Worm (Caenorhabditis elegans) whole organism, L3 larva: ENCODE data around the gene xpc-1.

ENCODE experiments used
- aly-2 ChIP-seq: fragments of 150-350 bp; optimal IDR thresholded peaks from 2 replicates; lab custom pipeline; 2014; ENCODE audit warnings: missing biosample characterization, missing genetic modification characterization
- ama-1 ChIP-seq: fragments of 150-350 bp; optimal IDR thresholded peaks from 2 replicates; lab custom pipeline; 2018
- ceh-16 ChIP-seq: sonication (generic microtip); optimal IDR thresholded peaks from 2 replicates; lab custom pipeline; 2017; ENCODE audit warnings: missing biosample characterization, missing genetic modification characterization
- ceh-28 ChIP-seq: fragments of 150-350 bp; optimal IDR thresholded peaks from 2 replicates; lab custom pipeline; 2014; ENCODE audit warnings: missing biosample characterization, missing genetic modification reagents, missing genetic modification characterization
- ceh-82 ChIP-seq: fragments of 150-350 bp; optimal IDR thresholded peaks from 2 replicates; lab custom pipeline; 2014; ENCODE audit warnings: missing biosample characterization, missing genetic modification characterization
- ceh-9 ChIP-seq: sonication (generic microtip); optimal IDR thresholded peaks from 2 replicates; lab custom pipeline; 2018; ENCODE audit warnings: missing biosample characterization, missing genetic modification characterization
- daf-12 ChIP-seq: fragments of 150-350 bp; optimal IDR thresholded peaks from 2 replicates; lab custom pipeline; 2014; ENCODE audit warnings: missing biosample characterization, missing genetic modification reagents, missing genetic modification characterization
- egl-5 ChIP-seq: fragments of 150-350 bp; optimal IDR thresholded peaks from 2 replicates; lab custom pipeline; 2017; ENCODE audit warnings: missing biosample characterization, missing genetic modification reagents, missing genetic modification characterization, inconsistent platforms
- elt-1 ChIP-seq: fragments of 150-350 bp; optimal IDR thresholded peaks from 2 replicates; lab custom pipeline; 2014; ENCODE audit warnings: missing biosample characterization, missing genetic modification characterization
- elt-2 ChIP-seq: sonication (generic microtip); optimal IDR thresholded peaks from 2 replicates; lab custom pipeline; 2016; ENCODE audit warnings: missing genetic modification reagents, mild to moderate bottlenecking, missing genetic modification characterization, missing compliant biosample characterization
- eor-1 ChIP-seq, 2 experiments: fragments of 150-350 bp; optimal IDR thresholded peaks; 2 replicates each; lab custom pipeline; 2014 to 2018; ENCODE audit warnings: missing biosample characterization in 2 of 2, missing genetic modification characterization in 2 of 2
- fos-1 ChIP-seq: fragments of 150-350 bp; optimal IDR thresholded peaks from 2 replicates; lab custom pipeline; 2014; ENCODE audit warnings: missing biosample characterization, missing genetic modification characterization
- hmg-11 ChIP-seq: sonication (generic microtip); optimal IDR thresholded peaks from 2 replicates; lab custom pipeline; 2016; ENCODE audit warnings: missing genetic modification characterization, missing compliant biosample characterization
- lin-15B ChIP-seq: fragments of 150-350 bp; optimal IDR thresholded peaks from 2 replicates; lab custom pipeline; 2014; ENCODE audit warnings: missing biosample characterization, missing genetic modification characterization
- mml-1 ChIP-seq: fragments of 150-350 bp; sonication (generic microtip); optimal IDR thresholded peaks from 3 replicates; lab custom pipeline; 2014; ENCODE audit warnings: missing biosample characterization, missing genetic modification characterization
- nfya-1 ChIP-seq: sonication (generic microtip); optimal IDR thresholded peaks from 2 replicates; lab custom pipeline; 2017; ENCODE audit warnings: missing genetic modification characterization, mild to moderate bottlenecking, missing compliant biosample characterization, antibody characterized with exemption, moderate library complexity; ENCODE audit not compliant: insufficient read depth
- nhr-11 ChIP-seq: fragments of 150-350 bp; optimal IDR thresholded peaks from 2 replicates; lab custom pipeline; 2014; ENCODE audit warnings: missing biosample characterization, missing genetic modification characterization
- nhr-23 ChIP-seq: fragments of 150-350 bp; optimal IDR thresholded peaks from 2 replicates; lab custom pipeline; 2014; ENCODE audit warnings: missing biosample characterization, missing genetic modification reagents, missing genetic modification characterization
- nhr-25 ChIP-seq: sonication (generic microtip); optimal IDR thresholded peaks from 2 replicates; lab custom pipeline; 2017; ENCODE audit warnings: missing biosample characterization, missing genetic modification characterization
- nhr-28 ChIP-seq: fragments of 150-350 bp; optimal IDR thresholded peaks from 2 replicates; lab custom pipeline; 2014; ENCODE audit warnings: missing biosample characterization, missing genetic modification characterization
- nhr-43 ChIP-seq: sonication (generic microtip); optimal IDR thresholded peaks from 2 replicates; lab custom pipeline; 2016; ENCODE audit warnings: mild to moderate bottlenecking, missing genetic modification characterization, missing compliant biosample characterization; ENCODE audit not compliant: poor library complexity, severe bottlenecking
- nhr-67 ChIP-seq: fragments of 150-350 bp; optimal IDR thresholded peaks from 2 replicates; lab custom pipeline; 2014; ENCODE audit warnings: missing biosample characterization, missing genetic modification characterization
- nhr-76 ChIP-seq: fragments of 150-350 bp; sonication (generic microtip); optimal IDR thresholded peaks from 5 replicates; lab custom pipeline; 2014; ENCODE audit warnings: missing biosample characterization, missing genetic modification characterization
- nhr-77 ChIP-seq: fragments of 150-350 bp; optimal IDR thresholded peaks from 2 replicates; lab custom pipeline; 2014; ENCODE audit warnings: missing biosample characterization, missing genetic modification characterization
- pha-4 ChIP-seq: fragments of 150-350 bp; optimal IDR thresholded peaks from 2 replicates; lab custom pipeline; 2014; ENCODE audit warnings: missing biosample characterization, missing genetic modification reagents, missing genetic modification characterization
- pqm-1 ChIP-seq: fragments of 150-350 bp; optimal IDR thresholded peaks from 2 replicates; lab custom pipeline; 2017; ENCODE audit warnings: missing biosample characterization, missing genetic modification characterization, inconsistent platforms
- skn-1 ChIP-seq: fragments of 150-350 bp; optimal IDR thresholded peaks from 2 replicates; lab custom pipeline; 2014; ENCODE audit warnings: missing biosample characterization, missing genetic modification characterization
- tbx-2 ChIP-seq: sonication (generic microtip); optimal IDR thresholded peaks from 2 replicates; lab custom pipeline; 2016; ENCODE audit warnings: mild to moderate bottlenecking, missing genetic modification characterization, missing compliant biosample characterization
- unc-39 ChIP-seq: sonication (generic microtip); optimal IDR thresholded peaks from 4 replicates; lab custom pipeline; 2017; ENCODE audit warnings: missing biosample characterization, missing genetic modification characterization
- unc-62 ChIP-seq: fragments of 150-350 bp; sonication (generic microtip); optimal IDR thresholded peaks from 4 replicates; lab custom pipeline; 2014; ENCODE audit warnings: missing biosample characterization, missing genetic modification reagents, missing genetic modification characterization
- ztf-4 ChIP-seq: fragments of 150-350 bp; optimal IDR thresholded peaks from 2 replicates; lab custom pipeline; 2014; ENCODE audit warnings: missing biosample characterization, missing genetic modification characterization

The xpc-1 gene

ce11 chrIV:1956411-1956810 lies 36.5 kb upstream of the xpc-1 start, which contains the start of gene F52C12.6:
Gene F52C12.6 (plus strand): TSS chrIV:1956711.
- no peak for TF ChIP-seq tbx-2 (tag; lab: Kevin White, UChicago)
- no peak for TF ChIP-seq nhr-76 (tag; lab: Kevin White, UChicago)
- no peak for TF ChIP-seq nhr-77 (tag; lab: Kevin White, UChicago)
- no peak for TF ChIP-seq fos-1 (tag; lab: Kevin White, UChicago)
- TF ChIP-seq egl-5 (tag; lab: Kevin White, UChicago): no peak
- no peak for TF ChIP-seq nhr-43
- TF ChIP-seq unc-62 (GFP tag; lab: Kevin White, UChicago): no peak
- TF ChIP-seq skn-1: no peak
- no peak for TF ChIP-seq lin-15B (tag; lab: Kevin White, UChicago)
- TF ChIP-seq ceh-28: no peak
- no peak for TF ChIP-seq aly-2 (tag; lab: Kevin White, UChicago)
- TF ChIP-seq nhr-67 (tag; lab: Kevin White, UChicago): no peak
- no peak for TF ChIP-seq nfya-1
- TF ChIP-seq nhr-25: no peak
- TF ChIP-seq ceh-16 (tag; lab: Kevin White, UChicago): no peak
- no peak for TF ChIP-seq elt-2

ce11 chrIV:1959554-1959953 lies 33.3 kb upstream of the xpc-1 start, which contains the start of gene tdpo-1:
Gene tdpo-1 (plus strand): TSS chrIV:1959854.
- TF ChIP-seq elt-2: no peak

- TF ChIP-seq hmg-11 (tag; lab: Kevin White, UChicago): no peak
- no peak for TF ChIP-seq nfya-1
- no peak for TF ChIP-seq daf-12 (tag; lab: Kevin White, UChicago)
These were observed 29.6 kb upstream of the xpc-1 start, which contains the start of gene ulp-3 for ce11 chrIV:1963247-1963646. Gene ulp-3 (plus strand): TSS chrIV:1963634.

- TF ChIP-seq nhr-23 (no peak), ceh-28 (no peak), aly-2 (tag; lab: Kevin White, UChicago) (no peak), skn-1 (no peak)
- TF ChIP-seq, all 47 proteins: peak for 0
These were observed 28.8 kb upstream of the xpc-1 start for ce11 chrIV:1964057-1964456.

- TF ChIP-seq nfya-1: no peak
- peak; percentile 93 for TF ChIP-seq ceh-28
- TF ChIP-seq, all 47 proteins: peak for 1
These were observed 27.8 kb upstream of the xpc-1 start, which contains the start of gene Y48A5A.1 for ce11 chrIV:1965135-1965534. Gene Y48A5A.1 (plus strand): TSS chrIV:1965481.

- TF ChIP-seq elt-1 (no peak), ceh-28 (peak; percentile 90), ceh-82 (tag; lab: Kevin White, UChicago) (no peak), ama-1 (lab: Kevin White, UChicago) (no peak), ztf-4 (no peak), nhr-77 (tag; lab: Kevin White, UChicago) (no peak), mml-1 (tag; lab: Kevin White, UChicago) (no peak)
These were observed 23.5 kb upstream of the xpc-1 start, which contains the start of gene Y48A5A.3 for ce11 chrIV:1969353-1969752. Gene Y48A5A.3 (plus strand): TSS chrIV:1969737.

- TF ChIP-seq nhr-28 (tag; lab: Kevin White, UChicago) (no peak), pqm-1 (tag; lab: Kevin White, UChicago) (no peak), pha-4 (tag; lab: Kevin White, UChicago) (no peak), ceh-82 (tag; lab: Kevin White, UChicago) (no peak), nhr-25 (no peak), eor-1 (tag; optimal IDR thresholded peaks at IDR 0.05; lab: Kevin White, UChicago) (no peak), unc-62 (GFP tag; lab: Kevin White, UChicago) (no peak), ceh-9 (tag; lab: Kevin White, UChicago) (no peak), nhr-11 (no peak), unc-39 (no peak), aly-2 (tag; lab: Kevin White, UChicago) (no peak)
These were observed 22.7 kb upstream of the xpc-1 start for ce11 chrIV:1970158-1970557.
